Fruit fly (Drosophila melanogaster) whole organism, embryonic: Measurements from ENCODE around the gene CG15306.
A peak's percentile ranks its signal among the peaks of the same experiment; 100 is the strongest.

Experiments
- CG11560 ChIP-seq: fragments of 200-800 bp; sonication (Bioruptor generic); IDR thresholded peaks from 3 replicates; pipeline ENCODE4 v1.3.6; 2022; ENCODE audit warnings: missing biosample characterization, missing genetic modification characterization
- CG12942 ChIP-seq: fragments of 200-800 bp; sonication (Bioruptor generic); optimal IDR thresholded peaks from 3 replicates; lab custom pipeline; 2016; ENCODE audit warnings: missing biosample characterization, missing genetic modification characterization
- CG13894 ChIP-seq: fragments of 200-800 bp; sonication (Bioruptor generic); optimal IDR thresholded peaks from 3 replicates; lab custom pipeline; 2018; ENCODE audit warnings: missing biosample characterization, mild to moderate bottlenecking, missing genetic modification characterization, moderate library complexity
- CG15601 ChIP-seq: fragments of 200-800 bp; sonication (Bioruptor generic); optimal IDR thresholded peaks from 3 replicates; lab custom pipeline; 2019; ENCODE audit warnings: missing biosample characterization, mild to moderate bottlenecking, missing genetic modification characterization, moderate library complexity
- CG1602 ChIP-seq: fragments of 200-800 bp; sonication (Bioruptor generic); optimal IDR thresholded peaks from 3 replicates; lab custom pipeline; 2016; ENCODE audit warnings: missing biosample characterization, missing genetic modification characterization
- CG17829 ChIP-seq: fragments of 200-800 bp; optimal IDR thresholded peaks from 2 replicates; lab custom pipeline; 2019; ENCODE audit warnings: missing biosample characterization, mild to moderate bottlenecking, missing genetic modification characterization, moderate library complexity
- CG2116 ChIP-seq: fragments of 200-800 bp; sonication (Bioruptor generic); optimal IDR thresholded peaks from 3 replicates; lab custom pipeline; 2018; ENCODE audit warnings: missing biosample characterization, mild to moderate bottlenecking, missing genetic modification characterization
- CG2712 ChIP-seq: fragments of 200-800 bp; optimal IDR thresholded peaks from 3 replicates; lab custom pipeline; 2019; ENCODE audit warnings: missing biosample characterization, mild to moderate bottlenecking, missing genetic modification characterization, moderate library complexity
- CG30020 ChIP-seq: fragments of 200-800 bp; optimal IDR thresholded peaks from 2 replicates; lab custom pipeline; 2019; ENCODE audit warnings: missing biosample characterization, mild to moderate bottlenecking, missing genetic modification characterization, moderate library complexity
- CG7963 ChIP-seq: fragments of 200-800 bp; sonication (Bioruptor generic); IDR thresholded peaks from 3 replicates; pipeline ENCODE4 v1.3.6; 2022; ENCODE audit warnings: missing biosample characterization, missing genetic modification characterization; ENCODE audit not compliant: partially characterized antibody
- CG9609 ChIP-seq: fragments of 200-800 bp; sonication (Bioruptor generic); optimal IDR thresholded peaks from 3 replicates; lab custom pipeline; 2016; ENCODE audit warnings: missing biosample characterization, missing genetic modification characterization
- CG9797 ChIP-seq: fragments of 200-800 bp; sonication (Bioruptor generic); optimal IDR thresholded peaks from 3 replicates; lab custom pipeline; 2018; ENCODE audit warnings: missing biosample characterization, mild to moderate bottlenecking, missing genetic modification characterization
- Dp ChIP-seq: fragments of 200-800 bp; sonication (Bioruptor generic); optimal IDR thresholded peaks from 2 replicates; lab custom pipeline; 2018; ENCODE audit warnings: missing biosample characterization, mild to moderate bottlenecking, missing genetic modification characterization, moderate library complexity
- Dref ChIP-seq: fragments of 200-800 bp; sonication (Bioruptor generic); IDR thresholded peaks from 2 replicates; pipeline ENCODE4 v1.3.6; 2022; ENCODE audit warnings: missing biosample characterization, missing genetic modification characterization
- E2f2 ChIP-seq: fragments of 200-800 bp; sonication (Bioruptor generic); IDR thresholded peaks from 2 replicates; pipeline ENCODE4 v1.3.6; 2022; ENCODE audit warnings: missing biosample characterization, missing genetic modification characterization
- Fer1 ChIP-seq: fragments of 200-800 bp; sonication (Bioruptor generic); optimal IDR thresholded peaks from 2 replicates; lab custom pipeline; 2017; ENCODE audit warnings: missing biosample characterization, mild to moderate bottlenecking, missing genetic modification characterization
- HLH4C ChIP-seq: fragments of 200-800 bp; sonication (Bioruptor generic); IDR thresholded peaks from 3 replicates; pipeline ENCODE4 v1.3.6; 2022; ENCODE audit warnings: missing biosample characterization, missing genetic modification characterization; ENCODE audit not compliant: partially characterized antibody
- HmgZ ChIP-seq: fragments of 200-800 bp; sonication (Bioruptor generic); optimal IDR thresholded peaks from 2 replicates; lab custom pipeline; 2018; ENCODE audit warnings: missing biosample characterization, mild to moderate bottlenecking, missing genetic modification characterization
- Jarid2 ChIP-seq: fragments of 200-800 bp; sonication (Bioruptor generic); optimal IDR thresholded peaks from 3 replicates; lab custom pipeline; 2017; ENCODE audit warnings: mild to moderate bottlenecking, missing biosample characterization, missing genetic modification reagents, missing genetic modification characterization
- MBD-R2 ChIP-seq: fragments of 200-800 bp; sonication (Bioruptor generic); IDR thresholded peaks from 2 replicates; pipeline ENCODE4 v1.3.6; 2022; ENCODE audit warnings: missing biosample characterization, missing genetic modification characterization
- Mad ChIP-seq: fragments of 200-800 bp; sonication (Bioruptor generic); optimal IDR thresholded peaks from 2 replicates; lab custom pipeline; 2016; ENCODE audit warnings: missing biosample characterization, missing genetic modification characterization
- Med ChIP-seq: fragments of 200-800 bp; sonication (Bioruptor generic); peaks from one replicate; lab custom pipeline; 2016; ENCODE audit warnings: missing biosample characterization, missing genetic modification characterization, mild to moderate bottlenecking, inconsistent platforms, moderate library complexity
- Opbp ChIP-seq: fragments of 200-800 bp; sonication (Bioruptor generic); IDR thresholded peaks from 3 replicates; pipeline ENCODE4 v1.3.6; 2022; ENCODE audit warnings: missing biosample characterization, missing genetic modification characterization; ENCODE audit not compliant: partially characterized antibody
- Optix ChIP-seq: fragments of 200-800 bp; sonication (Bioruptor generic); IDR thresholded peaks from 3 replicates; pipeline ENCODE4 v1.3.6; 2022; ENCODE audit warnings: missing biosample characterization, missing genetic modification characterization
- Pdp1 ChIP-seq, 2 experiments: fragments of 200-800 bp; sonication (Bioruptor generic); optimal IDR thresholded peaks; 3 replicates each; lab custom pipeline; 2016; ENCODE audit warnings: missing biosample characterization in 2 of 2, missing genetic modification characterization in 2 of 2, mild to moderate bottlenecking in 1 of 2, moderate library complexity in 1 of 2
- Scr ChIP-seq: fragments of 200-800 bp; sonication (Bioruptor generic); IDR thresholded peaks from 2 replicates; pipeline ENCODE4 v1.3.6; 2022; ENCODE audit warnings: missing biosample characterization, missing genetic modification characterization; ENCODE audit not compliant: partially characterized antibody
- Usf ChIP-seq: fragments of 200-800 bp; sonication (Bioruptor generic); optimal IDR thresholded peaks from 2 replicates; lab custom pipeline; 2017; ENCODE audit warnings: missing genotype, missing biosample characterization, missing genetic modification characterization
- amos ChIP-seq: fragments of 200-800 bp; sonication (Bioruptor generic); IDR thresholded peaks from 2 replicates; pipeline ENCODE4 v1.3.6; 2022; ENCODE audit warnings: missing biosample characterization, missing genetic modification characterization; ENCODE audit not compliant: partially characterized antibody
- bbx ChIP-seq: fragments of 200-800 bp; sonication (Bioruptor generic); IDR thresholded peaks from 2 replicates; pipeline ENCODE4 v1.3.6; 2022; ENCODE audit warnings: missing biosample characterization, missing genetic modification characterization; ENCODE audit not compliant: partially characterized antibody
- chif ChIP-seq, 2 experiments: fragments of 200-800 bp; sonication (Bioruptor generic); optimal IDR thresholded peaks; 3 replicates each; lab custom pipeline; 2016; ENCODE audit warnings: missing biosample characterization in 2 of 2, missing genetic modification characterization in 2 of 2
- chinmo ChIP-seq: fragments of 200-800 bp; sonication (Bioruptor generic); IDR thresholded peaks from 4 replicates; pipeline ENCODE4 v1.3.6; 2022; ENCODE audit warnings: missing biosample characterization, missing genetic modification characterization; ENCODE audit not compliant: partially characterized antibody
- crp ChIP-seq, 2 experiments: fragments of 200-800 bp; sonication (Bioruptor generic); optimal IDR thresholded peaks; 2 replicates in 1 of 2; 3 replicates in 1 of 2; lab custom pipeline; 2017; ENCODE audit warnings: missing biosample characterization in 2 of 2, missing genetic modification characterization in 2 of 2, mild to moderate bottlenecking in 1 of 2, moderate library complexity in 1 of 2
- dpn ChIP-seq, 2 experiments: fragments of 200-800 bp; sonication (Bioruptor generic); optimal IDR thresholded peaks; 3 replicates each; lab custom pipeline; 2016; ENCODE audit warnings: missing biosample characterization in 2 of 2, missing genetic modification characterization in 2 of 2
- hbn ChIP-seq: fragments of 200-800 bp; sonication (Bioruptor generic); IDR thresholded peaks from 2 replicates; pipeline ENCODE4 v1.3.6; 2022; ENCODE audit warnings: missing biosample characterization, missing genetic modification characterization; ENCODE audit not compliant: partially characterized antibody
- her ChIP-seq: fragments of 200-800 bp; sonication (Bioruptor generic); optimal IDR thresholded peaks from 2 replicates; lab custom pipeline; 2016; ENCODE audit warnings: missing biosample characterization, missing genetic modification characterization
- insv ChIP-seq, 2 experiments: fragments of 200-800 bp; sonication (Bioruptor generic); optimal IDR thresholded peaks; 3 replicates each; lab custom pipeline; 2016 to 2018; ENCODE audit warnings: missing biosample characterization in 2 of 2, missing genetic modification characterization in 2 of 2
- kah ChIP-seq: fragments of 200-800 bp; sonication (Bioruptor generic); optimal IDR thresholded peaks from 2 replicates; lab custom pipeline; 2018; ENCODE audit warnings: missing biosample characterization, mild to moderate bottlenecking, missing genetic modification characterization
- knrl ChIP-seq: fragments of 200-800 bp; sonication (Bioruptor generic); IDR thresholded peaks from 3 replicates; pipeline ENCODE4 v1.3.6; 2022; ENCODE audit warnings: missing biosample characterization, missing genetic modification characterization; ENCODE audit not compliant: partially characterized antibody
- lab ChIP-seq: fragments of 200-800 bp; sonication (Bioruptor generic); optimal IDR thresholded peaks from 3 replicates; lab custom pipeline; 2017; ENCODE audit warnings: missing biosample characterization, missing genetic modification characterization, mild to moderate bottlenecking, moderate library complexity, missing genetic modification reagents
- nerfin-2 ChIP-seq: fragments of 200-800 bp; sonication (Bioruptor generic); IDR thresholded peaks from 2 replicates; pipeline ENCODE4 v1.3.6; 2022; ENCODE audit warnings: missing biosample characterization, missing genetic modification characterization; ENCODE audit not compliant: partially characterized antibody
- phol ChIP-seq: fragments of 200-800 bp; sonication (Bioruptor generic); optimal IDR thresholded peaks from 3 replicates; lab custom pipeline; 2018; ENCODE audit warnings: missing biosample characterization, mild to moderate bottlenecking, missing genetic modification characterization, moderate library complexity
- scrt ChIP-seq: fragments of 200-800 bp; sonication (Bioruptor generic); optimal IDR thresholded peaks from 2 replicates; lab custom pipeline; 2018; ENCODE audit warnings: missing biosample characterization, mild to moderate bottlenecking, missing genetic modification characterization, moderate library complexity
- stwl ChIP-seq: fragments of 200-800 bp; sonication (Bioruptor generic); optimal IDR thresholded peaks from 3 replicates; lab custom pipeline; 2018; ENCODE audit warnings: missing biosample characterization, mild to moderate bottlenecking, missing genetic modification characterization, moderate library complexity
- tna ChIP-seq: fragments of 200-800 bp; sonication (Bioruptor generic); IDR thresholded peaks from 2 replicates; pipeline ENCODE4 v1.3.6; 2022; ENCODE audit warnings: missing biosample characterization, missing genetic modification characterization; ENCODE audit not compliant: partially characterized antibody
- unc-4 ChIP-seq: fragments of 200-800 bp; sonication (Bioruptor generic); IDR thresholded peaks from 2 replicates; pipeline ENCODE4 v1.3.6; 2022; ENCODE audit warnings: missing biosample characterization, missing genetic modification characterization; ENCODE audit not compliant: partially characterized antibody
- wek ChIP-seq: fragments of 200-800 bp; sonication (Bioruptor generic); optimal IDR thresholded peaks from 3 replicates; lab custom pipeline; 2018; ENCODE audit warnings: missing biosample characterization, mild to moderate bottlenecking, missing genetic modification characterization, moderate library complexity
- zen2 ChIP-seq: fragments of 200-800 bp; sonication (Bioruptor generic); IDR thresholded peaks from 3 replicates; pipeline ENCODE4 v1.3.6; 2022; ENCODE audit warnings: missing biosample characterization, missing genetic modification characterization; ENCODE audit not compliant: partially characterized antibody

The CG15306 gene

DNA sequence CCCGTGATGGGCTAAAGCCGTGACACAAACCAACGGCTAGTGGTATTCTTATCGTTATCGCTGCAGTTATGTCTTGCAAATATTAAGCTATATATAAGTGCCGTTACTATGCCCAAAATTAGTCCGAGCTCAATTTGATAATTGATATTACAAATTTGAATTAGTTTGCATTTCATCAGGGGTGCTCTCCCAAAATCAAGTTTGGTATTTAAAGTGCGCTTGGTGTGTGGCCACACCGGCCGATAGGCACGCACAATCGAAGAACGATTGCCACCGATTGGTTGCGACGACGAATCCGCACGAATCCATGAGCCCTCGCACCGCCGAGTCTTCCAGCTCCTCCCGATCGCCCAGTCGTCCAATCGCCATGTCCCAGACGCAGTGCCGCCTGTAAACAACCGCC is 36.2 kb upstream of the CG15306 start, which contains the start of gene CG17841 (continued):
- TF ChIP-seq chinmo (GFP tag; lab: Robert Waterston, UW) (0 out of 4 replicates have a peak, but pooled peaks have one; percentile 26), lab (peak; percentile 23), unc-4 (GFP tag; lab: Robert Waterston, UW) (peak; percentile 62), Optix (GFP tag; lab: Robert Waterston, UW) (no peak), hbn (GFP tag; lab: Robert Waterston, UW) (0 out of 2 replicates have a peak, but pooled peaks have one; percentile 20), CG11560 (peak; percentile 72; the same call in 2 of the 3 replicates), Scr (GFP tag; lab: Robert Waterston, UW) (peak; percentile 45; the same call in 1 of the 2 replicates), CG13894 (tag; lab: Kevin White, UChicago) (no peak), Opbp (0 out of 3 replicates have a peak, but pooled peaks have one; percentile 50), Mad (GFP tag; lab: Kevin White, UChicago) (no peak), bbx (peak; percentile 53), tna (GFP tag; lab: Robert Waterston, UW) (0 out of 2 replicates have a peak, but pooled peaks have one; percentile 12), amos (GFP tag; lab: Robert Waterston, UW) (peak; percentile 43; the same call in 1 of the 2 replicates), scrt (peak; percentile 70), Pdp1 (GFP tag; optimal IDR thresholded peaks at IDR 0.05; lab: Kevin White, UChicago) (peak in 1 of 2 experiments; percentile 38), stwl (peak; percentile 74), dpn (GFP tag; optimal IDR thresholded peaks at IDR 0.05; lab: Kevin White, UChicago) (no peak), CG9609 (peak; percentile 17), HmgZ (tag; lab: Kevin White, UChicago) (peak; percentile 43), chif (GFP tag; optimal IDR thresholded peaks at IDR 0.05; lab: Kevin White, UChicago) (no peak), CG2712 (tag; lab: Kevin White, UChicago) (peak; percentile 31), CG12942 (GFP tag; lab: Kevin White, UChicago) (no peak), HLH4C (peak; percentile 65), Dref (peak; percentile 71), nerfin-2 (GFP tag; lab: Robert Waterston, UW) (peak; percentile 44; the same call in 1 of the 2 replicates), CG17829 (tag; lab: Kevin White, UChicago) (peak; percentile 3), knrl (GFP tag; lab: Robert Waterston, UW) (peak; percentile 55), CG9797 (GFP tag; lab: Kevin White, UChicago) (peak; percentile 80), wek (GFP tag; lab: Kevin White, UChicago) (peak; percentile 95), Med (GFP tag; lab: Kevin White, UChicago) (peak; percentile 74), Fer1 (GFP tag; lab: Kevin White, UChicago) (peak; percentile 5), zen2 (GFP tag; lab: Robert Waterston, UW) (0 out of 3 replicates have a peak, but pooled peaks have one; percentile 44), Jarid2 (GFP tag; lab: Kevin White, UChicago) (peak; percentile 27), Dp (peak; percentile 83), MBD-R2 (GFP tag; lab: Robert Waterston, UW) (peak; percentile 62), her (peak; percentile 44), phol (tag; lab: Kevin White, UChicago) (peak; percentile 40), CG7963 (0 out of 3 replicates have a peak, but pooled peaks have one; percentile 38), CG30020 (peak; percentile 59), Usf (no peak), E2f2 (GFP tag; lab: Robert Waterston, UW) (peak; percentile 89), CG1602 (GFP tag; lab: Kevin White, UChicago) (no peak), crp (GFP tag; optimal IDR thresholded peaks at IDR 0.05; lab: Kevin White, UChicago) (peak in 1 of 2 experiments; percentile 11), CG15601 (tag; lab: Kevin White, UChicago) (peak; percentile 23), insv (GFP tag; optimal IDR thresholded peaks at IDR 0.05; lab: Kevin White, UChicago) (peak in 1 of 2 experiments; percentile 15), CG2116 (GFP tag; lab: Kevin White, UChicago) (peak; percentile 89), kah (peak; percentile 26)
